Worm (Caenorhabditis elegans): ENCODE measurements around the gene sop-2.

- TF ChIP-seq ztf-23 (GFP tag; IDR thresholded peaks at IDR 0.05) (no peak), flt-1 (GFP tag; IDR thresholded peaks at IDR 0.05) (no peak), tab-1 (GFP tag; IDR thresholded peaks at IDR 0.05) (no peak), klf-2 (GFP tag; conservative IDR thresholded peaks at IDR 0.05) (no peak), ztf-29 (GFP tag; IDR thresholded peaks at IDR 0.05) (no peak)
These were observed 7.1 kb upstream of the sop-2 start, which contains the start of gene sre-54 for ce11 chrII:12332624-12333023.
